Fruit fly (Drosophila melanogaster) whole organism, prepupa: ENCODE data around the gene CG17777.

Experiments used
- Blimp-1 ChIP-seq: fragments of 200-800 bp; sonication (Bioruptor generic); optimal IDR thresholded peaks from 3 replicates; lab custom pipeline; 2017; ENCODE audit warnings: missing biosample characterization, missing genetic modification characterization, mild to moderate bottlenecking, moderate library complexity, missing genetic modification reagents
- CG10631 ChIP-seq: fragments of 200-800 bp; sonication (Bioruptor generic); optimal IDR thresholded peaks from 2 replicates; lab custom pipeline; 2016; ENCODE audit warnings: missing biosample characterization, missing genetic modification characterization
- CG11762 ChIP-seq: fragments of 200-800 bp; sonication (Bioruptor generic); optimal IDR thresholded peaks from 3 replicates; lab custom pipeline; 2016; ENCODE audit warnings: missing biosample characterization, missing genetic modification characterization; ENCODE audit not compliant: insufficient read depth
- CG11902 ChIP-seq: fragments of 200-800 bp; sonication (Bioruptor generic); optimal IDR thresholded peaks from 3 replicates; lab custom pipeline; 2016; ENCODE audit warnings: missing biosample characterization, missing genetic modification characterization
- CG1621 ChIP-seq: fragments of 200-800 bp; sonication (Bioruptor generic); optimal IDR thresholded peaks from 3 replicates; lab custom pipeline; 2018; ENCODE audit warnings: missing biosample characterization, mild to moderate bottlenecking, missing genetic modification characterization
- CG16779 ChIP-seq: fragments of 200-800 bp; sonication (Bioruptor generic); optimal IDR thresholded peaks from 3 replicates; lab custom pipeline; 2017; ENCODE audit warnings: missing biosample characterization, mild to moderate bottlenecking, missing genetic modification characterization
- CG3032 ChIP-seq: fragments of 200-800 bp; optimal IDR thresholded peaks from 2 replicates; lab custom pipeline; 2019; ENCODE audit warnings: missing biosample characterization, mild to moderate bottlenecking, missing genetic modification characterization, moderate library complexity
- CG31627 ChIP-seq: fragments of 200-800 bp; sonication (Bioruptor generic); optimal IDR thresholded peaks from 3 replicates; lab custom pipeline; 2016; ENCODE audit warnings: missing biosample characterization, missing genetic modification characterization
- CG34406 ChIP-seq: fragments of 200-800 bp; sonication (Bioruptor generic); optimal IDR thresholded peaks from 3 replicates; lab custom pipeline; 2016; ENCODE audit warnings: missing biosample characterization, missing genetic modification characterization
- CG6163 ChIP-seq: fragments of 200-800 bp; sonication (Bioruptor generic); IDR thresholded peaks from 3 replicates; pipeline ENCODE4 v1.3.6; 2022; ENCODE audit warnings: missing biosample characterization, missing genetic modification characterization
- CG8319 ChIP-seq: fragments of 200-800 bp; sonication (Bioruptor generic); optimal IDR thresholded peaks from 3 replicates; lab custom pipeline; 2016; ENCODE audit warnings: missing biosample characterization, missing genetic modification characterization
- CG8632 ChIP-seq: fragments of 200-800 bp; sonication (Bioruptor generic); optimal IDR thresholded peaks from 3 replicates; lab custom pipeline; 2016; ENCODE audit warnings: missing biosample characterization, missing genetic modification characterization
- Ets21C ChIP-seq: fragments of 200-800 bp; sonication (Bioruptor generic); optimal IDR thresholded peaks from 3 replicates; lab custom pipeline; 2016; ENCODE audit warnings: missing biosample characterization, missing genetic modification characterization
- Ets96B ChIP-seq: fragments of 200-800 bp; optimal IDR thresholded peaks from 2 replicates; lab custom pipeline; 2019; ENCODE audit warnings: missing biosample characterization, mild to moderate bottlenecking, missing genetic modification characterization, moderate library complexity
- Gug ChIP-seq: fragments of 200-800 bp; sonication (Bioruptor generic); IDR thresholded peaks from 2 replicates; pipeline ENCODE4 v1.3.6; 2022; ENCODE audit warnings: missing biosample characterization, missing genetic modification characterization
- Hr38 ChIP-seq: sonication (Bioruptor generic); optimal IDR thresholded peaks from 2 replicates; lab custom pipeline; 2016; ENCODE audit warnings: missing biosample characterization, missing genetic modification characterization
- Hr39 ChIP-seq: fragments of 200-800 bp; sonication (Bioruptor generic); optimal IDR thresholded peaks from 2 replicates; lab custom pipeline; 2016; ENCODE audit warnings: missing biosample characterization, missing genetic modification characterization
- Met ChIP-seq: fragments of 200-800 bp; sonication (Bioruptor generic); optimal IDR thresholded peaks from 3 replicates; lab custom pipeline; 2016; ENCODE audit warnings: missing biosample characterization, missing genetic modification characterization
- OdsH ChIP-seq: fragments of 200-800 bp; sonication (Bioruptor generic); optimal IDR thresholded peaks from 3 replicates; lab custom pipeline; 2016; ENCODE audit warnings: missing biosample characterization, missing genetic modification characterization
- Sox102F ChIP-seq: fragments of 200-800 bp; sonication (Bioruptor generic); optimal IDR thresholded peaks from 2 replicates; lab custom pipeline; 2016; ENCODE audit warnings: missing biosample characterization, mild to moderate bottlenecking, missing genetic modification characterization
- Sox14 ChIP-seq: fragments of 200-800 bp; sonication (Bioruptor generic); optimal IDR thresholded peaks from 3 replicates; lab custom pipeline; 2016; ENCODE audit warnings: missing biosample characterization, missing genetic modification characterization
- achi ChIP-seq: fragments of 200-800 bp; sonication (Bioruptor generic); optimal IDR thresholded peaks from 3 replicates; lab custom pipeline; 2016; ENCODE audit warnings: missing biosample characterization, missing genetic modification characterization
- acj6 ChIP-seq: fragments of 200-800 bp; sonication (Bioruptor generic); optimal IDR thresholded peaks from 3 replicates; lab custom pipeline; 2016; ENCODE audit warnings: missing biosample characterization, missing genetic modification characterization
- cyc ChIP-seq: fragments of 200-800 bp; sonication (Bioruptor generic); optimal IDR thresholded peaks from 3 replicates; lab custom pipeline; 2016; ENCODE audit warnings: missing biosample characterization, missing genetic modification characterization
- dsx ChIP-seq: fragments of 200-800 bp; optimal IDR thresholded peaks from 3 replicates; lab custom pipeline; 2019; ENCODE audit warnings: missing biosample characterization, mild to moderate bottlenecking, missing genetic modification characterization, moderate library complexity; ENCODE audit not compliant: poor library complexity, severe bottlenecking
- eg ChIP-seq: fragments of 200-800 bp; sonication (Bioruptor generic); IDR thresholded peaks from 3 replicates; pipeline ENCODE4 v1.3.6; 2022; ENCODE audit warnings: missing biosample characterization, missing genetic modification characterization
- esn ChIP-seq: fragments of 200-800 bp; sonication (Bioruptor generic); optimal IDR thresholded peaks from 2 replicates; lab custom pipeline; 2016; ENCODE audit warnings: missing biosample characterization, mild to moderate bottlenecking, missing genetic modification characterization, moderate library complexity
- fd59A ChIP-seq: fragments of 200-800 bp; sonication (Bioruptor generic); optimal IDR thresholded peaks from 2 replicates; lab custom pipeline; 2017; ENCODE audit warnings: missing biosample characterization, mild to moderate bottlenecking, missing genetic modification characterization, missing genetic modification reagents
- fkh ChIP-seq: fragments of 200-800 bp; sonication (Bioruptor generic); optimal IDR thresholded peaks from 3 replicates; lab custom pipeline; 2017; ENCODE audit warnings: missing biosample characterization, mild to moderate bottlenecking, missing genetic modification characterization, moderate library complexity
- net ChIP-seq: fragments of 200-800 bp; sonication (Bioruptor generic); optimal IDR thresholded peaks from 3 replicates; lab custom pipeline; 2016; ENCODE audit warnings: missing biosample characterization, missing genetic modification characterization
- svp ChIP-seq: fragments of 200-800 bp; sonication (Bioruptor generic); peaks from one replicate; lab custom pipeline; 2016; ENCODE audit warnings: missing biosample characterization, missing genetic modification characterization
- vri ChIP-seq: fragments of 200-800 bp; sonication (Bioruptor generic); optimal IDR thresholded peaks from 3 replicates; lab custom pipeline; 2016; ENCODE audit warnings: missing biosample characterization, mild to moderate bottlenecking, missing genetic modification characterization

CG17777 gene

dm6 chrX:2180750-2181261, 5.8 kb upstream of the CG17777 start, which contains the start of gene pn:
Gene pn, plus strand, starts transcription at chrX:2181211.
- TF ChIP-seq CG6163, result no peak
- peak; percentile 78 for TF ChIP-seq svp (GFP tag; lab: Kevin White, UChicago)
- no peak for TF ChIP-seq Hr39 (GFP tag; lab: Kevin White, UChicago)
- peak; percentile 2 for TF ChIP-seq CG3032
- peak; percentile 9 for TF ChIP-seq esn (GFP tag; lab: Kevin White, UChicago)
- no peak for TF ChIP-seq dsx (GFP tag; lab: Kevin White, UChicago)

dm6 chrX:2184563-2184962, 2.1 kb upstream of the CG17777 start, which contains the start of the genes Nmd3 and CG17776:
Gene Nmd3, minus strand, starts transcription at chrX:2184668.
Gene CG17776, plus strand, starts transcription at chrX:2184725.
- TF ChIP-seq CG10631 (no peak), CG3032 (peak; percentile 12), cyc (peak; percentile 32), CG31627 (GFP tag; lab: Kevin White, UChicago) (no peak), svp (GFP tag; lab: Kevin White, UChicago) (peak; percentile 28), esn (GFP tag; lab: Kevin White, UChicago) (peak; percentile 1), CG1621 (tag; lab: Kevin White, UChicago) (peak; percentile 81), Sox14 (peak; percentile 15)
- TF ChIP-seq, all 60 proteins: peak for 6

- TF ChIP-seq CG8632 (no peak), fkh (GFP tag; lab: Kevin White, UChicago) (no peak), Gug (GFP tag; lab: Robert Waterston, UW) (no peak), Met (GFP tag; lab: Kevin White, UChicago) (no peak), fd59A (no peak), CG8319 (no peak)
- TF ChIP-seq, all 60 proteins: peak for 0
These were observed 865 bp downstream of the CG17777 start, which contains the start of gene CG3457 for dm6 chrX:2187520-2187919. Gene CG3457, plus strand, starts transcription at chrX:2187820.

- TF ChIP-seq achi, result no peak
- TF ChIP-seq CG11902 (GFP tag; lab: Kevin White, UChicago), result no peak
- TF ChIP-seq net (GFP tag; lab: Kevin White, UChicago), result no peak
- TF ChIP-seq eg (GFP tag; lab: Robert Waterston, UW), result no peak
- TF ChIP-seq acj6 (GFP tag; lab: Kevin White, UChicago), result no peak
- TF ChIP-seq svp (GFP tag; lab: Kevin White, UChicago), result no peak
- no peak for TF ChIP-seq CG34406
- no peak for TF ChIP-seq CG31627 (GFP tag; lab: Kevin White, UChicago)
- no peak for TF ChIP-seq CG11762 (GFP tag; lab: Kevin White, UChicago)
These were observed 2.2 kb downstream of the CG17777 start, which contains the start of gene Mct1 for dm6 chrX:2188888-2189287. Gene Mct1, plus strand, starts transcription at chrX:2189188.

- TF ChIP-seq fkh (GFP tag; lab: Kevin White, UChicago) (peak; percentile 49), Sox102F (GFP tag; lab: Kevin White, UChicago) (no peak), svp (GFP tag; lab: Kevin White, UChicago) (peak; percentile 81)
These were observed 5.2 kb downstream of the CG17777 start for dm6 chrX:2191896-2192295.

- TF ChIP-seq vri (GFP tag; lab: Kevin White, UChicago), result peak; percentile 82
- TF ChIP-seq svp (GFP tag; lab: Kevin White, UChicago), result peak; percentile 58
- no peak for TF ChIP-seq Hr39 (GFP tag; lab: Kevin White, UChicago)
These were observed 6.5 kb downstream of the CG17777 start for dm6 chrX:2193158-2193557.

dm6 chrX:2193809-2194207, 7.2 kb downstream of the CG17777 start, which contains the start of gene CG14053:
Gene CG14053, minus strand, starts transcription at chrX:2193909.
- TF ChIP-seq Ets21C (GFP tag; lab: Kevin White, UChicago), result no peak
- TF ChIP-seq Blimp-1 (GFP tag; lab: Kevin White, UChicago), result no peak
- TF ChIP-seq Ets96B (tag; lab: Kevin White, UChicago), result no peak
- no peak for TF ChIP-seq OdsH (GFP tag; lab: Kevin White, UChicago)
- TF ChIP-seq Hr38 (GFP tag; lab: Kevin White, UChicago), result no peak
- TF ChIP-seq CG16779, result no peak
